Worm (Caenorhabditis elegans): ENCODE measurements around the gene F23F1.2.

F23F1.2 gene

ce11 chrII:61013-61412 is 27.0 kb downstream of the F23F1.2 start, which contains the start of gene C23H3.2:
Gene C23H3.2 (plus strand): TSS chrII:61313.
- TF ChIP-seq W03F9.2 (tag; optimal IDR thresholded peaks at IDR 0.05) (no peak), dao-5 (tag; optimal IDR thresholded peaks at IDR 0.05) (no peak), him-1 (tag; optimal IDR thresholded peaks at IDR 0.05) (no peak)

- TF ChIP-seq him-1 (tag; optimal IDR thresholded peaks at IDR 0.05), result no peak
- no peak for TF ChIP-seq W03F9.2 (tag; optimal IDR thresholded peaks at IDR 0.05)
- TF ChIP-seq dao-5 (tag; optimal IDR thresholded peaks at IDR 0.05), result no peak
Observed at ce11 chrII:65484-65883, 31.5 kb downstream of the F23F1.2 start.

ce11 chrII:66322-66721 is 32.3 kb downstream of the F23F1.2 start:
- TF ChIP-seq dao-5 (tag; optimal IDR thresholded peaks at IDR 0.05) (no peak), W03F9.2 (tag; optimal IDR thresholded peaks at IDR 0.05) (no peak), him-1 (tag; optimal IDR thresholded peaks at IDR 0.05) (no peak)

- no peak for TF ChIP-seq W03F9.2 (tag; optimal IDR thresholded peaks at IDR 0.05)
- no peak for TF ChIP-seq dao-5 (tag; optimal IDR thresholded peaks at IDR 0.05)
- TF ChIP-seq him-1 (tag; optimal IDR thresholded peaks at IDR 0.05), result no peak
Observed at ce11 chrII:67663-68062, 33.7 kb downstream of the F23F1.2 start.

ce11 chrII:68757-69156 is 34.8 kb downstream of the F23F1.2 start:
- TF ChIP-seq him-1 (tag; optimal IDR thresholded peaks at IDR 0.05) (no peak), W03F9.2 (tag; optimal IDR thresholded peaks at IDR 0.05) (no peak), dao-5 (tag; optimal IDR thresholded peaks at IDR 0.05) (no peak)

- no peak for TF ChIP-seq dao-5 (tag; optimal IDR thresholded peaks at IDR 0.05)
- no peak for TF ChIP-seq W03F9.2 (tag; optimal IDR thresholded peaks at IDR 0.05)
- TF ChIP-seq him-1 (tag; optimal IDR thresholded peaks at IDR 0.05), result no peak
Observed at ce11 chrII:69354-69753, 35.4 kb downstream of the F23F1.2 start, which contains the start of gene egl-26. Gene egl-26 (plus strand): TSS chrII:69654.

ce11 chrII:73329-73728 is 39.3 kb downstream of the F23F1.2 start:
- TF ChIP-seq him-1 (tag; optimal IDR thresholded peaks at IDR 0.05) (no peak), dao-5 (tag; optimal IDR thresholded peaks at IDR 0.05) (no peak), W03F9.2 (tag; optimal IDR thresholded peaks at IDR 0.05) (no peak)

- TF ChIP-seq W03F9.2 (tag; optimal IDR thresholded peaks at IDR 0.05) (no peak), dao-5 (tag; optimal IDR thresholded peaks at IDR 0.05) (no peak), him-1 (tag; optimal IDR thresholded peaks at IDR 0.05) (no peak)
Observed at ce11 chrII:73892-74291, 39.9 kb downstream of the F23F1.2 start.

ce11 chrII:75831-76230 is 41.8 kb downstream of the F23F1.2 start:
- no peak for TF ChIP-seq W03F9.2 (tag; optimal IDR thresholded peaks at IDR 0.05)
- no peak for TF ChIP-seq him-1 (tag; optimal IDR thresholded peaks at IDR 0.05)
- TF ChIP-seq dao-5 (tag; optimal IDR thresholded peaks at IDR 0.05), result no peak

- TF ChIP-seq him-1 (tag; optimal IDR thresholded peaks at IDR 0.05) (no peak), dao-5 (tag; optimal IDR thresholded peaks at IDR 0.05) (no peak), W03F9.2 (tag; optimal IDR thresholded peaks at IDR 0.05) (no peak)
Observed at ce11 chrII:76662-77061, 42.7 kb downstream of the F23F1.2 start.

- no peak for TF ChIP-seq W03F9.2 (tag; optimal IDR thresholded peaks at IDR 0.05)
- TF ChIP-seq dao-5 (tag; optimal IDR thresholded peaks at IDR 0.05), result no peak
- TF ChIP-seq him-1 (tag; optimal IDR thresholded peaks at IDR 0.05), result no peak
Observed at ce11 chrII:79166-79565, 45.2 kb downstream of the F23F1.2 start, which contains the start of gene C23H3.9. Gene C23H3.9 (minus strand): TSS chrII:79266.

ce11 chrII:84134-84533 is 50.1 kb downstream of the F23F1.2 start, which contains the start of gene C50D2.6:
Gene C50D2.6 (plus strand): TSS chrII:84434.
- TF ChIP-seq him-1 (tag; optimal IDR thresholded peaks at IDR 0.05), result no peak
